Worm (Caenorhabditis elegans) whole organism, midembryonic: Measurements from ENCODE around the gene Y82E9BL.18.
"Not testable (repeated sequence)": the region's sequence is repeated elsewhere in the genome, so short reads cannot be mapped to it uniquely, and the experiment has no call there.

Experiments
- T22C8.4 ChIP-seq: fragments of 200-800 bp; sonication (Bioruptor generic); IDR thresholded peaks from 2 replicates; pipeline ENCODE4 v1.3.6; 2022; ENCODE audit warnings: missing genetic modification characterization, missing compliant biosample characterization
- cog-1 ChIP-seq: sonication (generic microtip); optimal IDR thresholded peaks from 2 replicates; lab custom pipeline; 2016; ENCODE audit warnings: missing genetic modification characterization, missing compliant biosample characterization
- flt-1 ChIP-seq: fragments of 200-800 bp; sonication (Bioruptor generic); IDR thresholded peaks from 2 replicates; pipeline ENCODE4 v1.3.6; 2022; ENCODE audit warnings: missing genetic modification characterization, missing compliant biosample characterization
- klf-2 ChIP-seq: fragments of 200-800 bp; sonication (Bioruptor generic); conservative IDR thresholded peaks from 2 replicates; pipeline ENCODE4 v1.3.6; 2022; ENCODE audit warnings: missing genetic modification reagents, missing genetic modification characterization, missing compliant biosample characterization
- med-1 ChIP-seq: sonication (generic microtip); optimal IDR thresholded peaks from 2 replicates; lab custom pipeline; 2017; ENCODE audit warnings: missing genetic modification characterization, mild to moderate bottlenecking, missing compliant biosample characterization, antibody characterized with exemption, missing genetic modification reagents; ENCODE audit not compliant: insufficient read depth
- ref-1 ChIP-seq: fragments of 200-800 bp; sonication (Bioruptor generic); conservative IDR thresholded peaks from 2 replicates; pipeline ENCODE4 v1.3.6; 2022; ENCODE audit warnings: missing genetic modification reagents, missing genetic modification characterization, missing compliant biosample characterization
- tab-1 ChIP-seq: fragments of 200-800 bp; sonication (Bioruptor generic); IDR thresholded peaks from 2 replicates; pipeline ENCODE4 v1.3.6; 2022; ENCODE audit warnings: missing genetic modification characterization, missing compliant biosample characterization
- ztf-23 ChIP-seq: fragments of 200-800 bp; sonication (Bioruptor generic); IDR thresholded peaks from 2 replicates; pipeline ENCODE4 v1.3.6; 2022; ENCODE audit warnings: missing genetic modification reagents, missing genetic modification characterization, missing compliant biosample characterization
- ztf-29 ChIP-seq: fragments of 200-800 bp; sonication (Bioruptor generic); IDR thresholded peaks from 2 replicates; pipeline ENCODE4 v1.3.6; 2022; ENCODE audit warnings: missing genetic modification reagents, missing genetic modification characterization, missing compliant biosample characterization

The Y82E9BL.18 gene

ce11 chrIII:1355320-1355719 lies 28.7 kb downstream of the Y82E9BL.18 start, which contains the start of gene Y82E9BL.1:
Y82E9BL.1 (minus strand) TSS chrIII:1355420.
- no peak for TF ChIP-seq med-1 (GFP tag; lab: Kevin White, UChicago)
- no peak for TF ChIP-seq klf-2 (GFP tag; lab: Robert Waterston, UW)
- no peak for TF ChIP-seq T22C8.4 (GFP tag; lab: Robert Waterston, UW)
- no peak for TF ChIP-seq flt-1 (GFP tag; lab: Robert Waterston, UW)
- TF ChIP-seq ztf-29 = no peak
- TF ChIP-seq ztf-23 (GFP tag; lab: Robert Waterston, UW) = no peak
- TF ChIP-seq tab-1 (GFP tag; lab: Robert Waterston, UW) = no peak
- no peak for TF ChIP-seq ref-1
- TF ChIP-seq cog-1 (tag; lab: Kevin White, UChicago) = no peak

DNA sequence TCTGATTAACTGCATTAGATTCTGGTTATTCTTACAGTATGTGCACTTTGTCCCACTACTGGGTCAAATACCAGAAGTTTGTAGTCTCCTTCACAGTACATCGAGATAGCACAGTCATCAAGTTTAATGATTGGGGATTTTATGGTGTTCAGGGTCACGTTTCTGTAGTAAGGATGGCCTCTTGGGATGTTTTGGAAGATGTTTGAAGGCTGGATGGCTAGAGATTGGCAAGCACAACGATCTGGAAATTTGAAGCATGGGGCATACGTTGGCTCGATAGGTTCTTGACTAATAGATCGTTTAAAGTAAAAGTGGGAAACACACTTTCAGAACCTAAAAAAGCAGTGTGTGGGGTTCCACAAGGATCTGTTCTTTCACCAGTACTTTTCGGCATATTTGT lies 31.4 kb downstream of the Y82E9BL.18 start, which contains the start of gene Y82E9BR.8:
TSS of gene Y82E9BR.8 (minus strand) at position 101 of the 400 bp plus-strand sequence.
- not testable (repeated sequence) for TF ChIP-seq med-1 (GFP tag; lab: Kevin White, UChicago); ref-1; flt-1 (GFP tag; lab: Robert Waterston, UW)

ce11 chrIII:1359669-1360068 lies 33.1 kb downstream of the Y82E9BL.18 start, which contains the start of gene Y82E9BR.9:
Y82E9BR.9 (minus strand) TSS chrIII:1359769.
- TF ChIP-seq tab-1 (GFP tag; lab: Robert Waterston, UW) (no peak), ztf-23 (GFP tag; lab: Robert Waterston, UW) (no peak), klf-2 (GFP tag; lab: Robert Waterston, UW) (no peak), med-1 (GFP tag; lab: Kevin White, UChicago) (no peak), ztf-29 (no peak), ref-1 (no peak), cog-1 (tag; lab: Kevin White, UChicago) (no peak), T22C8.4 (GFP tag; lab: Robert Waterston, UW) (no peak), flt-1 (GFP tag; lab: Robert Waterston, UW) (no peak)

DNA sequence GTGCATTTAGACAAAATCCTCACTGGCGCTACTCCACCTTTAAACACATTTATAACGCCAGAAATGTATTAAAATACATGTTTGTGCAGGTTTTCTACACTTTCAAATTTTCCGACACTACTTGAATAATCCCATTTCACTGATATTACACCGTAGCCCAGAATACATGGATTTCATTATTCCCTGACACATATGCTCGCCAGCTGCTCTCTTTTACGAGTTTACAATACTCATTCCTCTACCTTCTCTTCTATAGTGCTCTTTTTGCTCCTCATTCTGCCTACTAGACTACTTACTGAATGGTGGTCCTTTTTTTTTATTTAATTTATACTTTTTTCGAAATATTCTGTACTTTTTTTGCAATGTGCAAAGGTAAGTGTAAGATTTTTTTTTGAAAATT lies 46.0 kb downstream of the Y82E9BL.18 start:
- no peak for TF ChIP-seq cog-1 (tag; lab: Kevin White, UChicago)
- no peak for TF ChIP-seq T22C8.4 (GFP tag; lab: Robert Waterston, UW)
- TF ChIP-seq tab-1 (GFP tag; lab: Robert Waterston, UW) = no peak
- TF ChIP-seq ztf-29 = no peak
- no peak for TF ChIP-seq flt-1 (GFP tag; lab: Robert Waterston, UW)
- TF ChIP-seq med-1 (GFP tag; lab: Kevin White, UChicago) = no peak
- no peak for TF ChIP-seq klf-2 (GFP tag; lab: Robert Waterston, UW)
- TF ChIP-seq ref-1 = no peak
- TF ChIP-seq ztf-23 (GFP tag; lab: Robert Waterston, UW) = no peak

ce11 chrIII:1374355-1374807 lies 47.8 kb downstream of the Y82E9BL.18 start, which contains the start of gene Y82E9BR.20:
Y82E9BR.20 (plus strand) TSS chrIII:1374405.
- TF ChIP-seq tab-1 (GFP tag; lab: Robert Waterston, UW) = no peak
- TF ChIP-seq med-1 (GFP tag; lab: Kevin White, UChicago) = no peak
- TF ChIP-seq T22C8.4 (GFP tag; lab: Robert Waterston, UW) = no peak
- no peak for TF ChIP-seq cog-1 (tag; lab: Kevin White, UChicago)
- no peak for TF ChIP-seq klf-2 (GFP tag; lab: Robert Waterston, UW)
- TF ChIP-seq ztf-23 (GFP tag; lab: Robert Waterston, UW) = no peak
- TF ChIP-seq flt-1 (GFP tag; lab: Robert Waterston, UW) = no peak
- no peak for TF ChIP-seq ref-1
- no peak for TF ChIP-seq ztf-29

- not testable (repeated sequence) for TF ChIP-seq med-1 (GFP tag; lab: Kevin White, UChicago); cog-1 (tag; lab: Kevin White, UChicago); ztf-29
Observed at ce11 chrIII:1375491-1375890, 48.9 kb downstream of the Y82E9BL.18 start, which contains the start of gene Y82E9BR.10. Y82E9BR.10 (minus strand) TSS chrIII:1375591.

ce11 chrIII:1377903-1378302 lies 51.3 kb downstream of the Y82E9BL.18 start, which contains the start of gene pals-40:
pals-40 (minus strand) TSS chrIII:1378003.
- TF ChIP-seq med-1 (GFP tag; lab: Kevin White, UChicago); T22C8.4 (GFP tag; lab: Robert Waterston, UW); ztf-23 (GFP tag; lab: Robert Waterston, UW): not testable (repeated sequence)
